Worm (Caenorhabditis elegans): Measurements from ENCODE around the gene pho-10.

Gene pho-10

DNA sequence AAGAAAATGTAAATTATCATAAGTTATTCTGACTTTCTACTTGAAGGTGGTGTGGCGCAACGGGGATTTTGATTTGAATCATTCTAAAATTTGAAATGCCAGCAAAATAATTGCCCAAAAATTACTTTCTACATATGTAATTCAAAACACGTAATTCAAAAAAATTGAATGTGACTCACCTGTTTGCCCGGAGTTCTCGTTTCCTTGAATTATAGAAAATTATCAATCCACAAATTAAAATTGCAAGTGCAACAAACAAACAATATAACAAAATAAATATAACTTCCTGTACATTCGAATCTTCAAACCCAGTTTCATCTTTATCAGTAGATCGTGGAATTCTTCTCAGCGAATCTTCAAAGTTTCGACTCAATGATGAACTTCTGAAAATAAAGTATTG, 52.2 kb downstream of the pho-10 start:
- no peak for TF ChIP-seq ztf-4 (tag; optimal IDR thresholded peaks at IDR 0.05)

Data from whole organism, L2 larva.